Worm (Caenorhabditis elegans): Measurements from ENCODE around the gene R144.12.
A peak's percentile ranks its signal among the peaks of the same experiment; 100 is the strongest.

The R144.12 gene

DNA sequence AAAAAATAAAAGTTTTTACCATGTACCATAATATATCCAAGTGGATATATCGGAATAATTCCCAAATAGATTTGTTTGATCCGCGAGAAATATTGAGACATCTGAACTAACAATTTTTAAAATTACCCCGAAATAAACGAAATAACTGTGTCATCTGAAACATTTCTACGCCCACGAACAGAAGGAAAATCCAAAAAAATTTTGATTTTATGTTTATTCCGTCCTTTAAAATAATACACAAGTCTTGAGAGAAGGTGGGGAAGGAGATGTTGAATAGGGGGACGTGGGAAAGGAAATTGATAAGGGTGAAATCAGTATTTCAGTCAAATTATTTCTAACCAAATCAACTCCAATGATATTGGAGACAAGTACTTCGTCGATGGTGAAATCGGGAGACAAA is 1.9 kb upstream of the R144.12 start, which contains the start of gene R144.11:
Gene R144.11, minus strand, starts transcription at position 101 of the 400 bp plus-strand sequence.
- no peak for TF ChIP-seq hnd-1 (tag; optimal IDR thresholded peaks at IDR 0.05)
- TF ChIP-seq ets-7 (tag; optimal IDR thresholded peaks at IDR 0.05), result no peak
- no peak for TF ChIP-seq tbx-11 (GFP tag; IDR thresholded peaks at IDR 0.05)
- no peak for TF ChIP-seq ceh-13 (GFP tag; optimal IDR thresholded peaks at IDR 0.05)
- no peak for TF ChIP-seq flt-1 (GFP tag; IDR thresholded peaks at IDR 0.05)
- no peak for TF ChIP-seq F13C5.2 (tag; optimal IDR thresholded peaks at IDR 0.05)
- TF ChIP-seq pes-1 (GFP tag; IDR thresholded peaks at IDR 0.05), result no peak
- TF ChIP-seq sea-1 (GFP tag; conservative IDR thresholded peaks at IDR 0.05), result no peak
- no peak for TF ChIP-seq scrt-1 (GFP tag; IDR thresholded peaks at IDR 0.05)
- TF ChIP-seq hmg-4 (GFP tag; optimal IDR thresholded peaks at IDR 0.05), result no peak
- no peak for TF ChIP-seq ceh-36 (tag; optimal IDR thresholded peaks at IDR 0.05)
- TF ChIP-seq aly-1 (tag; optimal IDR thresholded peaks at IDR 0.05), result no peak
- TF ChIP-seq hmbx-1 (tag; optimal IDR thresholded peaks at IDR 0.05), result no peak
- TF ChIP-seq ama-1 (optimal IDR thresholded peaks at IDR 0.05), result no peak
- TF ChIP-seq tra-4 (tag; optimal IDR thresholded peaks at IDR 0.05), result no peak
- TF ChIP-seq tbx-37 (GFP tag; conservative IDR thresholded peaks at IDR 0.05), result no peak

DNA sequence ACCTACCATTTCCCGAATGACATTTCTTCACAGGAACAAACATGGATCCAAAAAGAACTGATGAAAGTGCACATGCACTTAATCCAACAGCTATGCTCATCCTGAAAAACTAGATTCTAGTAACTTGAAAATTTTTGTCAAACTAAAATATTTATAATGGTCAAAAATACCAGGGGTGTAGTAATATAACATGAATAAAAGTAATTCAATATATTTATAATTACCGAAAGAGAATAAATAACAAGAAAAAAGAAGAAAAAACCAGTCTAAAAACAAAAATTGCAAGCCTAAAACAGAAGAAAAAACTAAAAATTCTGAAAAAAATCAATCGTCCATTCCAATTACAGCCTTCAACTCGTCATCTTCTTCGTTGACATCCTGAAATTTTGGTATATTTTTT is 2.2 kb downstream of the R144.12 start, which contains the start of gene R144.6:
Gene R144.6, minus strand, starts transcription at position 101 of the 400 bp plus-strand sequence.
- TF ChIP-seq flt-1 (GFP tag; IDR thresholded peaks at IDR 0.05), result no peak
- no peak for TF ChIP-seq hmg-4 (GFP tag; optimal IDR thresholded peaks at IDR 0.05)
- TF ChIP-seq ceh-13 (GFP tag; optimal IDR thresholded peaks at IDR 0.05), result no peak
- no peak for TF ChIP-seq ceh-36 (tag; optimal IDR thresholded peaks at IDR 0.05)

DNA sequence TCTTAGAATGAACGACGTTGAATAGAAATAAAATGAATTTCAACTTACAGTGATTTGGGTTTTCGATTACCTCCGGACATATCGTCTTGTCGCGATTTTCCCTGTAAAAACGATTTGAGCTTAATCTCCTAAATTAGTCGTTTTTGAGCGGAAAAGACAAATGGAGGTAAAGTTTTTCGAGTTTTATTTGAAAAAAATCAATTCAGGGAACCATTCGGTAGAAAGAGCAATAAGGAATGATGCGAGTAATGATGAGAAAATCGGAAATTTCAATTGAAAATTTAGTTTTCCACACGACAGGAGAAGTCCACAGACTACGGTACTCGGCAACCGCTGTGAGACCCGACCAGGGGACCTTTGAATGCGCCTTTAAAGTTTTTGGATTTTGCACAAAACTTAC is 4.5 kb downstream of the R144.12 start, which contains the start of gene R144.10:
Gene R144.10, minus strand, starts transcription at position 101 of the 400 bp plus-strand sequence.
- TF ChIP-seq tbx-37 (GFP tag; conservative IDR thresholded peaks at IDR 0.05) (no peak), ceh-13 (GFP tag; optimal IDR thresholded peaks at IDR 0.05) (no peak), scrt-1 (GFP tag; IDR thresholded peaks at IDR 0.05) (no peak), pes-1 (GFP tag; IDR thresholded peaks at IDR 0.05) (no peak)

DNA sequence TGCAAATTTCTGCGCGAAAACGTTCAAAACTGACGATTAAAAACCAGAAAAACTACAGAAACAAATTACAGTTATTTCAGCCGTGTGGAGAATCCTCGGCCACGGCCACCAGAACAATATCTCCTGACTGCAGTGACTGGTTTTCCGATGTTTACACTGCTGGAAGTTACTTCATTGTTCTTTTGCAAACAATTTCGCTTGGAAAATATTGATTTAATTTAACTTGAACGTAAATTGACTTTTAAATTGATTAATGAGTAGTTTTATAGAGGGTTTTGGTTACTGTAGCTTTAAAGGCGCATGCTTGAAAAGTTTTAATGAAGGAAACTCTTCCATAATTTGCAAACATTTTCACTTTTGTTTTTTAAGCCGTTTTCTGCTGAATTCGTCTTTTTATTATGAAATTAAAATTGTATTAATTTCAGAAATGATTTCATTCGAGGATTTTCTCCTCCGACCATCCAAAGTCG is 7.8 kb downstream of the R144.12 start, which contains the start of gene smcr-8:
Gene smcr-8, plus strand, starts transcription at position 420 of the 470 bp plus-strand sequence.
- TF ChIP-seq hnd-1 (tag; optimal IDR thresholded peaks at IDR 0.05), result no peak
- no peak for TF ChIP-seq flt-1 (GFP tag; IDR thresholded peaks at IDR 0.05)
- TF ChIP-seq F13C5.2 (tag; optimal IDR thresholded peaks at IDR 0.05), result no peak
- no peak for TF ChIP-seq tbx-11 (GFP tag; IDR thresholded peaks at IDR 0.05)
- TF ChIP-seq sea-1 (GFP tag; conservative IDR thresholded peaks at IDR 0.05), result no peak
- TF ChIP-seq hmg-4 (GFP tag; optimal IDR thresholded peaks at IDR 0.05), result no peak
- TF ChIP-seq hmbx-1 (tag; optimal IDR thresholded peaks at IDR 0.05), result no peak
- no peak for TF ChIP-seq B0310.2 (tag; optimal IDR thresholded peaks at IDR 0.05)
- no peak for TF ChIP-seq aly-1 (tag; optimal IDR thresholded peaks at IDR 0.05)
- TF ChIP-seq scrt-1 (GFP tag; IDR thresholded peaks at IDR 0.05), result no peak
- TF ChIP-seq ceh-36 (tag; optimal IDR thresholded peaks at IDR 0.05), result no peak
- TF ChIP-seq tbx-37 (GFP tag; conservative IDR thresholded peaks at IDR 0.05), result no peak
- TF ChIP-seq ets-7 (tag; optimal IDR thresholded peaks at IDR 0.05), result no peak
- no peak for TF ChIP-seq ceh-13 (GFP tag; optimal IDR thresholded peaks at IDR 0.05)

DNA sequence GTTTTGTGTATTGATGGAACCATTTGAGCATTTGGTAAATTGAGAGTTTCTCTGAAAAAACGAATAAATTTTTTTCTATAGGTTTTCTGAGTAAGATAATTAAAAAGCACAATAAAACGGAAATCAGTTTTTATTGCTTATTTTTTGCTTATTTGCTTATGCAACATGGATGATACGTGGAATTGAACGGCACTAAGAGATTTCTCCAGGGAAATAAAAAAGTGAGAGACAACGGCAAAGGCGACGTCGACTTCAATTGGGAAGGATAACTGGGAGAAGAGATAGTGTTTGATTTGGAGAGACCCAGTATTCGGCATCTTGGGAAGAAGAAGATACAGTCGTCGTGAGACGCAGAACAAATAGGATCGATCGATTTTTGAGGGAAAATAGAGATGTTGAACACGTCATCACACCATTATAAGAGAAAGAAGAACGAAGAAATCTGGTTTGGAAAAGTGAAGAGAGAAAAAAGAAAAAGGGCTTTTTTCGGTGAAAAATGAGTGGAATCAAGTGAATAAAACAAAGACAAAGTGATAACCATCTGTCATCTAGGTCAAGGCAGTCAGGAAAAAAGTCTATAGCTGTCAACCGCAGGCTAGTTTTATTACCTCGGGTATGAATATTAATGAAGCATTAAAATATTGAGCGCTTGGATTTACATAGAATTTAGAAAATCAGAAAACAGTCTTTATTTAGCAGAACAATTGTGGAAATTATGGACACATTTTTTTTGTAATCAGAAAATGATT is 8.5 kb downstream of the R144.12 start, which contains the start of gene tmem-131:
Gene tmem-131, minus strand, starts transcription at position 51 of the 749 bp plus-strand sequence.
- TF ChIP-seq F13C5.2 (tag; optimal IDR thresholded peaks at IDR 0.05) (no peak), aly-1 (tag; optimal IDR thresholded peaks at IDR 0.05) (no peak), ceh-13 (GFP tag; optimal IDR thresholded peaks at IDR 0.05) (no peak), ets-7 (tag; optimal IDR thresholded peaks at IDR 0.05) (no peak), tbx-11 (GFP tag; IDR thresholded peaks at IDR 0.05) (no peak), hmg-4 (GFP tag; optimal IDR thresholded peaks at IDR 0.05) (no peak), sea-1 (GFP tag; conservative IDR thresholded peaks at IDR 0.05) (no peak)

DNA sequence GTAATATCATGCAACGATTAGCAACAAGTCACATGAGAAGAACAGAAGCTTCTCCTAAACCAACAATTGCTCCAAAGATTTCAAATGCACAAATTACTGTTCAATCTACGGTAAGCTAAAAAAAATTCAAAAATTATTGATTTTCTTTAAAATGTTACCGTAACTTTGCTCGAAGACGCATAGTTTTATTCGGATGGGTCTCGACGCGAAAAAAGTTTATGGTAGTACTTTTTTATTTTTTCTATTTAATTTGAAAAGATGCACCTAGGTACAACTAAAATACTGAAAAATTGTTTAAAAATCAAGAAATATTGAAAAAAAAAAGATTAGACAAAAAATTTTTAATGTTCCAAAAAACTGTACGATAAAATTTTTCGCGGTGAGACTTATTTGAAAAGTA is 19.1 kb downstream of the R144.12 start:
- no peak for TF ChIP-seq pes-1 (GFP tag; IDR thresholded peaks at IDR 0.05)
- TF ChIP-seq aly-1 (tag; optimal IDR thresholded peaks at IDR 0.05), result no peak
- no peak for TF ChIP-seq tbx-11 (GFP tag; IDR thresholded peaks at IDR 0.05)
- no peak for TF ChIP-seq scrt-1 (GFP tag; IDR thresholded peaks at IDR 0.05)
- TF ChIP-seq hmg-4 (GFP tag; optimal IDR thresholded peaks at IDR 0.05), result no peak
- TF ChIP-seq ets-7 (tag; optimal IDR thresholded peaks at IDR 0.05), result no peak
- no peak for TF ChIP-seq hnd-1 (tag; optimal IDR thresholded peaks at IDR 0.05)
- no peak for TF ChIP-seq ama-1 (optimal IDR thresholded peaks at IDR 0.05)
- no peak for TF ChIP-seq B0310.2 (tag; optimal IDR thresholded peaks at IDR 0.05)
- no peak for TF ChIP-seq sea-1 (GFP tag; conservative IDR thresholded peaks at IDR 0.05)

DNA sequence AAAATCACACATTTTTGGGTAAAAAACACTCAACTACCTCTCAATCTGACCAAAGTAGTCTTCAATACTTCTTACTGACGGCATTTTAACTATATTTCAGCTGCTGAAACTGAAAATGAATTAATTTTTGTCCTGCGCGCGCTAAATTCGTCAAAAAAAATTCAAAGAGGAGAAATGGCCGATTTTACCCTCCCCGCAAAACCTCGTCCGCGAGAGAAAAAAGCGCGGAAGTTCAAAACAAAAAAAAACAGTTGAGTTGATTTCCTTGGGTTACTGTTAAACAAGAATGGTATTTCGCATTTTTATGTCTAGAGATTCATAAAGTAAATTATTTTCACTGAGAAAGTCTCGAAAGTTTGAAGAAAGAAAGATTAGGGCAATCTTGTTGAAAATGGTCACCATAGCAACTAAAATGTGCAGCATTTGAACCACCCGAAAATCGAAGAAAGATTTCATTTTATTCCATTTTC is 20.0 kb downstream of the R144.12 start, which contains the start of the genes C27F2.10 and wdr-60:
Gene C27F2.10, minus strand, starts transcription at position 109 of the 470 bp plus-strand sequence.
Gene wdr-60, plus strand, starts transcription at position 420 of the 470 bp plus-strand sequence.
- TF ChIP-seq tra-4 (tag; optimal IDR thresholded peaks at IDR 0.05) (no peak), flt-1 (GFP tag; IDR thresholded peaks at IDR 0.05) (no peak), ceh-13 (GFP tag; optimal IDR thresholded peaks at IDR 0.05) (no peak), F13C5.2 (tag; optimal IDR thresholded peaks at IDR 0.05) (no peak), hmg-4 (GFP tag; optimal IDR thresholded peaks at IDR 0.05) (no peak), tbx-37 (GFP tag; conservative IDR thresholded peaks at IDR 0.05) (peak; percentile 58)
